Fruit fly (Drosophila melanogaster) whole organism, embryonic: ENCODE results near the gene frj.

Experiments used
- Asciz ChIP-seq: fragments of 200-800 bp; sonication (Bioruptor generic); optimal IDR thresholded peaks from 2 replicates; lab custom pipeline; 2017; ENCODE audit warnings: missing biosample characterization, mild to moderate bottlenecking, missing genetic modification characterization, missing genetic modification reagents
- B-H1 ChIP-seq: fragments of 200-800 bp; sonication (Bioruptor generic); IDR thresholded peaks from 3 replicates; pipeline ENCODE4 v1.3.6; 2022; ENCODE audit warnings: missing biosample characterization, missing genetic modification characterization
- CG10267 ChIP-seq: fragments of 200-800 bp; sonication (Bioruptor generic); optimal IDR thresholded peaks from 2 replicates; lab custom pipeline; 2018; ENCODE audit warnings: missing biosample characterization, mild to moderate bottlenecking, missing genetic modification characterization, moderate library complexity
- CG11456 ChIP-seq: fragments of 200-800 bp; sonication (Bioruptor generic); IDR thresholded peaks from 3 replicates; pipeline ENCODE4 v1.3.6; 2022; ENCODE audit warnings: missing biosample characterization, missing genetic modification characterization
- CG15011 ChIP-seq: fragments of 200-800 bp; sonication (Bioruptor generic); optimal IDR thresholded peaks from 3 replicates; lab custom pipeline; 2018; ENCODE audit warnings: missing biosample characterization, mild to moderate bottlenecking, missing genetic modification characterization
- CG17328 ChIP-seq: fragments of 200-800 bp; sonication (Bioruptor generic); IDR thresholded peaks from 2 replicates; pipeline ENCODE4 v1.3.6; 2022; ENCODE audit warnings: missing biosample characterization, missing genetic modification characterization
- CG31224 ChIP-seq: fragments of 200-800 bp; sonication (Bioruptor generic); IDR thresholded peaks from 2 replicates; pipeline ENCODE4 v1.3.6; 2022; ENCODE audit warnings: missing biosample characterization, missing genetic modification characterization
- CG32772 ChIP-seq: fragments of 200-800 bp; sonication (Bioruptor generic); IDR thresholded peaks from 2 replicates; pipeline ENCODE4 v1.3.6; 2022; ENCODE audit warnings: missing biosample characterization, missing genetic modification characterization
- CG3407 ChIP-seq: fragments of 200-800 bp; sonication (Bioruptor generic); optimal IDR thresholded peaks from 2 replicates; lab custom pipeline; 2018; ENCODE audit warnings: missing biosample characterization, mild to moderate bottlenecking, missing genetic modification characterization
- CG34376 ChIP-seq: fragments of 200-800 bp; sonication (Bioruptor generic); optimal IDR thresholded peaks from 2 replicates; lab custom pipeline; 2018; ENCODE audit warnings: missing biosample characterization, mild to moderate bottlenecking, missing genetic modification characterization
- CG3995 ChIP-seq: fragments of 200-800 bp; sonication (Bioruptor generic); optimal IDR thresholded peaks from 3 replicates; lab custom pipeline; 2016; ENCODE audit warnings: missing biosample characterization, missing genetic modification characterization
- CG42726 ChIP-seq: fragments of 200-800 bp; sonication (Bioruptor generic); IDR thresholded peaks from 2 replicates; pipeline ENCODE4 v1.3.6; 2022; ENCODE audit warnings: missing biosample characterization, missing genetic modification characterization; ENCODE audit not compliant: partially characterized antibody
- CG7839 ChIP-seq: fragments of 200-800 bp; sonication (Bioruptor generic); optimal IDR thresholded peaks from 3 replicates; lab custom pipeline; 2018; ENCODE audit warnings: missing biosample characterization, mild to moderate bottlenecking, missing genetic modification characterization, moderate library complexity
- CG8765 ChIP-seq: fragments of 200-800 bp; sonication (Bioruptor generic); IDR thresholded peaks from 2 replicates; pipeline ENCODE4 v1.3.6; 2022; ENCODE audit warnings: missing biosample characterization, missing genetic modification characterization
- CG8924 ChIP-seq: fragments of 200-800 bp; optimal IDR thresholded peaks from 3 replicates; lab custom pipeline; 2019; ENCODE audit warnings: missing biosample characterization, mild to moderate bottlenecking, missing genetic modification characterization, moderate library complexity
- CG9932 ChIP-seq: fragments of 200-800 bp; sonication (Bioruptor generic); IDR thresholded peaks from 2 replicates; pipeline ENCODE4 v1.3.6; 2022; ENCODE audit warnings: missing biosample characterization, missing genetic modification characterization
- CrebB ChIP-seq: fragments of 200-800 bp; sonication (Bioruptor generic); optimal IDR thresholded peaks from 3 replicates; lab custom pipeline; 2018; ENCODE audit warnings: missing biosample characterization, mild to moderate bottlenecking, missing genetic modification characterization
- D19A ChIP-seq: fragments of 200-800 bp; optimal IDR thresholded peaks from 3 replicates; lab custom pipeline; 2019; ENCODE audit warnings: missing biosample characterization, mild to moderate bottlenecking, missing genetic modification characterization, moderate library complexity
- Dek ChIP-seq: fragments of 200-800 bp; sonication (Bioruptor generic); optimal IDR thresholded peaks from 3 replicates; lab custom pipeline; 2019; ENCODE audit warnings: missing biosample characterization, mild to moderate bottlenecking, missing genetic modification characterization, moderate library complexity
- E2f2 ChIP-seq: fragments of 200-800 bp; sonication (Bioruptor generic); IDR thresholded peaks from 2 replicates; pipeline ENCODE4 v1.3.6; 2022; ENCODE audit warnings: missing biosample characterization, missing genetic modification characterization
- Mrtf ChIP-seq: fragments of 200-800 bp; sonication (Bioruptor generic); IDR thresholded peaks from 3 replicates; pipeline ENCODE4 v1.3.6; 2022; ENCODE audit warnings: missing biosample characterization, missing genetic modification characterization
- NfI ChIP-seq: fragments of 200-800 bp; sonication (Bioruptor generic); optimal IDR thresholded peaks from 3 replicates; lab custom pipeline; 2018; ENCODE audit warnings: missing biosample characterization, mild to moderate bottlenecking, missing genetic modification characterization, moderate library complexity
- Optix ChIP-seq: fragments of 200-800 bp; sonication (Bioruptor generic); IDR thresholded peaks from 3 replicates; pipeline ENCODE4 v1.3.6; 2022; ENCODE audit warnings: missing biosample characterization, missing genetic modification characterization
- Rx ChIP-seq: fragments of 200-800 bp; sonication (Bioruptor generic); IDR thresholded peaks from 2 replicates; pipeline ENCODE4 v1.3.6; 2022; ENCODE audit warnings: missing biosample characterization, missing genetic modification characterization
- Sox100B ChIP-seq: fragments of 200-800 bp; sonication (Bioruptor generic); optimal IDR thresholded peaks from 3 replicates; lab custom pipeline; 2018; ENCODE audit warnings: missing biosample characterization, mild to moderate bottlenecking, missing genetic modification characterization
- Ssrp ChIP-seq: fragments of 200-800 bp; sonication (Bioruptor generic); optimal IDR thresholded peaks from 2 replicates; lab custom pipeline; 2018; ENCODE audit warnings: missing biosample characterization, mild to moderate bottlenecking, missing genetic modification characterization, moderate library complexity
- Taf1 ChIP-seq: fragments of 200-800 bp; sonication (Bioruptor generic); IDR thresholded peaks from 2 replicates; pipeline ENCODE4 v1.3.6; 2022; ENCODE audit warnings: missing biosample characterization, missing genetic modification characterization
- Tbp ChIP-seq: fragments of >200 bp; optimal IDR thresholded peaks from 2 replicates; lab custom pipeline; 2018; ENCODE audit warnings: missing biosample characterization, missing genetic modification characterization
- ato ChIP-seq: fragments of 200-800 bp; sonication (Bioruptor generic); IDR thresholded peaks from 2 replicates; pipeline ENCODE4 v1.3.6; 2022; ENCODE audit warnings: missing biosample characterization, missing genetic modification characterization; ENCODE audit not compliant: partially characterized antibody
- az2 ChIP-seq: fragments of 200-800 bp; sonication (Bioruptor generic); optimal IDR thresholded peaks from 3 replicates; lab custom pipeline; 2016; ENCODE audit warnings: missing biosample characterization, missing genetic modification characterization
- bigmax ChIP-seq: fragments of 200-800 bp; sonication (Bioruptor generic); optimal IDR thresholded peaks from 2 replicates; lab custom pipeline; 2018; ENCODE audit warnings: missing biosample characterization, mild to moderate bottlenecking, missing genetic modification characterization
- caup ChIP-seq: fragments of 200-800 bp; sonication (Bioruptor generic); optimal IDR thresholded peaks from 3 replicates; lab custom pipeline; 2017; ENCODE audit warnings: missing biosample characterization, mild to moderate bottlenecking, missing genetic modification characterization, moderate library complexity; ENCODE audit not compliant: severe bottlenecking
- cg ChIP-seq: fragments of 200-800 bp; sonication (Bioruptor generic); optimal IDR thresholded peaks from 3 replicates; lab custom pipeline; 2019; ENCODE audit warnings: missing biosample characterization, mild to moderate bottlenecking, missing genetic modification characterization, moderate library complexity
- dati ChIP-seq: fragments of 200-800 bp; sonication (Bioruptor generic); IDR thresholded peaks from 2 replicates; pipeline ENCODE4 v1.3.6; 2022; ENCODE audit warnings: missing biosample characterization, missing genetic modification characterization
- ems ChIP-seq: fragments of 200-800 bp; sonication (Bioruptor generic); optimal IDR thresholded peaks from 3 replicates; lab custom pipeline; 2016; ENCODE audit warnings: missing biosample characterization, missing genetic modification characterization
- eyg ChIP-seq: fragments of 200-800 bp; sonication (Bioruptor generic); optimal IDR thresholded peaks from 3 replicates; lab custom pipeline; 2016; ENCODE audit warnings: missing biosample characterization, missing genetic modification characterization
- gcm ChIP-seq: fragments of 200-800 bp; sonication (Bioruptor generic); optimal IDR thresholded peaks from 2 replicates; lab custom pipeline; 2019; ENCODE audit warnings: missing biosample characterization, mild to moderate bottlenecking, missing genetic modification characterization, moderate library complexity
- gcm2 ChIP-seq: fragments of 200-800 bp; sonication (Bioruptor generic); optimal IDR thresholded peaks from 2 replicates; lab custom pipeline; 2016; ENCODE audit warnings: missing biosample characterization, missing genetic modification characterization
- jing ChIP-seq: fragments of 200-800 bp; sonication (Bioruptor generic); optimal IDR thresholded peaks from 2 replicates; lab custom pipeline; 2018; ENCODE audit warnings: missing biosample characterization, mild to moderate bottlenecking, missing genetic modification characterization
- lmd ChIP-seq: fragments of 200-800 bp; sonication (Bioruptor generic); IDR thresholded peaks from 2 replicates; pipeline ENCODE4 v1.3.6; 2022; ENCODE audit warnings: missing biosample characterization, missing genetic modification characterization
- lov ChIP-seq, 2 experiments: fragments of 200-800 bp in 1 of 2; fragments of >200 bp in 1 of 2; sonication (Bioruptor generic) in 1 of 2; IDR thresholded peaks in 1 of 2; optimal IDR thresholded peaks in 1 of 2; 2 replicates in 1 of 2; 3 replicates in 1 of 2; pipeline versions ENCODE4 v1.3.6 to Lab custom; 2017 to 2022; ENCODE audit warnings: missing biosample characterization in 1 of 2, missing genetic modification characterization in 1 of 2
- nau ChIP-seq: fragments of 200-800 bp; sonication (Bioruptor generic); optimal IDR thresholded peaks from 3 replicates; lab custom pipeline; 2017; ENCODE audit warnings: missing biosample characterization, mild to moderate bottlenecking, missing genetic modification characterization, missing genetic modification reagents
- nom ChIP-seq: fragments of 200-800 bp; sonication (Bioruptor generic); optimal IDR thresholded peaks from 2 replicates; lab custom pipeline; 2017; ENCODE audit warnings: missing biosample characterization, missing genetic modification characterization, mild to moderate bottlenecking, moderate library complexity, missing genetic modification reagents
- pfk ChIP-seq: fragments of 200-800 bp; sonication (Bioruptor generic); optimal IDR thresholded peaks from 2 replicates; lab custom pipeline; 2018; ENCODE audit warnings: missing biosample characterization, mild to moderate bottlenecking, missing genetic modification characterization, moderate library complexity
- pum ChIP-seq: fragments of 200-800 bp; sonication (Bioruptor generic); optimal IDR thresholded peaks from 2 replicates; lab custom pipeline; 2016; ENCODE audit warnings: missing biosample characterization, missing genetic modification characterization
- slbo ChIP-seq: fragments of 200-800 bp; sonication (Bioruptor generic); IDR thresholded peaks from 2 replicates; pipeline ENCODE4 v1.3.6; 2022; ENCODE audit warnings: missing biosample characterization, missing genetic modification characterization
- tna ChIP-seq: fragments of 200-800 bp; sonication (Bioruptor generic); IDR thresholded peaks from 2 replicates; pipeline ENCODE4 v1.3.6; 2022; ENCODE audit warnings: missing biosample characterization, missing genetic modification characterization; ENCODE audit not compliant: partially characterized antibody

frj gene

dm6 chr2L:6476753-6477152, 20.9 kb downstream of the frj start, which contains the start of gene CG9536 (continued):
- no peak for TF ChIP-seq eyg
- no peak for TF ChIP-seq gcm (GFP tag; lab: Kevin White, UChicago)
- no peak for TF ChIP-seq Tbp
- TF ChIP-seq D19A (tag; lab: Kevin White, UChicago): no peak
- TF ChIP-seq CG3407 (GFP tag; lab: Kevin White, UChicago): no peak
- no peak for TF ChIP-seq Mrtf

dm6 chr2L:6479226-6479906, 23.5 kb downstream of the frj start:
- TF ChIP-seq Taf1 (GFP tag; lab: Robert Waterston, UW) (no peak), CG31224 (GFP tag; lab: Robert Waterston, UW) (no peak), CG32772 (no peak), bigmax (GFP tag; lab: Kevin White, UChicago) (peak; percentile 47), CG10267 (peak; percentile 8), E2f2 (GFP tag; lab: Robert Waterston, UW) (peak; percentile 27), CG11456 (peak; percentile 54; the same call in 1 of the 3 replicates), gcm2 (GFP tag; lab: Kevin White, UChicago) (no peak), nom (GFP tag; lab: Kevin White, UChicago) (peak; percentile 47), CG9932 (GFP tag; lab: Robert Waterston, UW) (peak; percentile 50; the same call in 1 of the 2 replicates), B-H1 (GFP tag; lab: Robert Waterston, UW) (no peak; the same call in 2 of the 3 replicates), CG42726 (GFP tag; lab: Robert Waterston, UW) (no peak), nau (GFP tag; lab: Kevin White, UChicago) (peak; percentile 57), Optix (no peak), ems (GFP tag; lab: Kevin White, UChicago) (no peak), dati (GFP tag; lab: Robert Waterston, UW) (no peak), CG34376 (GFP tag; lab: Kevin White, UChicago) (peak; percentile 71), Asciz (GFP tag; lab: Kevin White, UChicago) (peak; percentile 28), pum (GFP tag; lab: Kevin White, UChicago) (no peak), slbo (GFP tag; lab: Robert Waterston, UW) (peak; percentile 27; the same call in 1 of the 2 replicates), caup (GFP tag; lab: Kevin White, UChicago) (peak; percentile 77), tna (GFP tag; lab: Robert Waterston, UW) (no peak), CG7839 (no peak), Ssrp (tag; lab: Kevin White, UChicago) (peak; percentile 13), pfk (GFP tag; lab: Kevin White, UChicago) (peak; percentile 67), lmd (GFP tag; lab: Robert Waterston, UW) (no peak), Rx (GFP tag; lab: Robert Waterston, UW) (no peak), lov (optimal IDR thresholded peaks at IDR 0.05; lab: Kevin White, UChicago) (no peak), lov (GFP tag; IDR thresholded peaks at IDR 0.05; lab: Robert Waterston, UW) (peak; percentile 12; the same call in 1 of the 3 replicates), CG3995 (GFP tag; lab: Kevin White, UChicago) (no peak), CG8765 (GFP tag; lab: Robert Waterston, UW) (no peak), Dek (tag; lab: Kevin White, UChicago) (peak; percentile 8), Sox100B (GFP tag; lab: Kevin White, UChicago) (peak; percentile 36), CG17328 (no peak), CG8924 (tag; lab: Kevin White, UChicago) (peak; percentile 97), az2 (GFP tag; lab: Kevin White, UChicago) (no peak), eyg (peak; percentile 8), jing (GFP tag; lab: Kevin White, UChicago) (no peak), cg (GFP tag; lab: Kevin White, UChicago) (peak; percentile 90), CrebB (tag; lab: Kevin White, UChicago) (peak; percentile 82), CG15011 (GFP tag; lab: Kevin White, UChicago) (peak; percentile 34), ato (GFP tag; lab: Robert Waterston, UW) (no peak), NfI (GFP tag; lab: Kevin White, UChicago) (peak; percentile 30)
